Worm (Caenorhabditis elegans) whole organism, early embryonic: ENCODE data around the gene F27D9.7.

Experiments used
- B0310.2 ChIP-seq: sonication (generic microtip); optimal IDR thresholded peaks from 2 replicates; lab custom pipeline; 2016; ENCODE audit warnings: mild to moderate bottlenecking, missing genetic modification characterization, missing compliant biosample characterization
- ama-1 ChIP-seq: fragments of 150-350 bp; optimal IDR thresholded peaks from 2 replicates; lab custom pipeline; 2014
- flt-1 ChIP-seq: fragments of 200-800 bp; sonication (Bioruptor generic); IDR thresholded peaks from 2 replicates; pipeline ENCODE4 v1.3.6; 2022; ENCODE audit warnings: missing genetic modification characterization, missing compliant biosample characterization
- scrt-1 ChIP-seq: fragments of 200-800 bp; sonication (Bioruptor generic); IDR thresholded peaks from 2 replicates; pipeline ENCODE4 v1.3.6; 2022; ENCODE audit warnings: missing genetic modification characterization, missing compliant biosample characterization
- sea-1 ChIP-seq: fragments of 200-800 bp; sonication (Bioruptor generic); conservative IDR thresholded peaks from 2 replicates; pipeline ENCODE4 v1.3.6; 2022; ENCODE audit warnings: missing genetic modification characterization, missing compliant biosample characterization
- tbx-11 ChIP-seq: fragments of 200-800 bp; sonication (Bioruptor generic); IDR thresholded peaks from 2 replicates; pipeline ENCODE4 v1.3.6; 2022; ENCODE audit warnings: missing genetic modification characterization, missing compliant biosample characterization
- tbx-37 ChIP-seq: fragments of 200-800 bp; sonication (Bioruptor generic); conservative IDR thresholded peaks from 2 replicates; pipeline ENCODE4 v1.3.6; 2022; ENCODE audit warnings: missing genetic modification reagents, missing genetic modification characterization, missing compliant biosample characterization
- tra-4 ChIP-seq: sonication (generic microtip); optimal IDR thresholded peaks from 2 replicates; lab custom pipeline; 2017; ENCODE audit warnings: missing genetic modification characterization, missing compliant biosample characterization

DNA sequence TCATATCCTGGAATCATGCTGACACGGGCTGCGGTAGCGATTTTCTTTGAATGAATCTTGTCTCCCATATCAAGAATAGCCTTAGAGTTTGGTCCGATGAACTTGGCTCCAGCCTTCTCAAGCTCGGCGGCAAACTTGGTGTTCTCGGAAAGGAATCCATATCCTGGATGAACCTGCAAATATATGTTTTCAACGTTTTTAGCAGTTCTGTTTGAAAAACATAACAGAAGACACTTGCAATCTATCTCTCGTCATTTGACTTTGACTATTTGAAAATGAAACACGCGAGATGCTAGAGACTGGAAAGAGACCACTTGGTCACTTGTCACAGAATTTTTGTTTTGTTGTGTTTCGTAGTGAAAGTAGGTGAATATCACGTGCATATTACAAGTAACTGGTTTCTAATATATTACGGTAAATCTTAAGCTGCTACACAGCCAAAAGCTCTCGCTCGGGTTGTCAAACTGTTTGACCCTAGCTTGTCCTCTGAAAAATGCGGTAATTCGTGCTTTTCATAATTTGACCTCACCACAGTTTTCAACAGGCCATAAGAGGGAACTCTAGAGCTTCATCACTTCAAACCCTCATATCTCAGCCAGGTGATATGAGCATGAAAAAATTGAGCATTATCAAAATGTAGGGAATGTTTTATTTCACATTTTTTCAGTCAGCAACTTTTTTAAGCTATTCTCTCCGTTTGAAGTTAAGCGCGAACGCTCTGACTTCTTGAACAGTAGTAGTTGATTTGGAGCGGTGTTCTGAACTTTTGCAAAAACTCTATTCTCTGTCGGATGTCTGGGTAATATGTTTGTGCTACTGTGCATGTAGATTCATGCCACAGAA, 10.7 kb downstream of the F27D9.7 start:
- TF ChIP-seq flt-1 (GFP tag; lab: Robert Waterston, UW): no peak
- no peak for TF ChIP-seq ama-1 (lab: Kevin White, UChicago)
- no peak for TF ChIP-seq sea-1 (GFP tag; lab: Robert Waterston, UW)
- no peak for TF ChIP-seq scrt-1 (GFP tag; lab: Robert Waterston, UW)
- no peak for TF ChIP-seq B0310.2 (tag; lab: Kevin White, UChicago)
- TF ChIP-seq tra-4: no peak
- no peak for TF ChIP-seq tbx-11
- no peak for TF ChIP-seq tbx-37 (GFP tag; lab: Robert Waterston, UW)
